Worm (Caenorhabditis elegans) whole organism, young adult: ENCODE results near the gene T24H7.2.

Experiments
- B0019.2 ChIP-seq: fragments of 200-800 bp; sonication (Bioruptor generic); conservative IDR thresholded peaks from 2 replicates; pipeline ENCODE4 v1.3.6; 2022; ENCODE audit warnings: missing genetic modification reagents, missing genetic modification characterization, missing compliant biosample characterization
- B0336.3 ChIP-seq: fragments of 200-800 bp; sonication (Bioruptor generic); IDR thresholded peaks from 2 replicates; pipeline ENCODE4 v1.3.6; 2022; ENCODE audit warnings: missing genetic modification characterization, missing compliant biosample characterization
- F23B12.7 ChIP-seq: sonication (generic microtip); optimal IDR thresholded peaks from 2 replicates; lab custom pipeline; 2017; ENCODE audit warnings: missing genetic modification characterization, mild to moderate bottlenecking, missing compliant biosample characterization, antibody characterized with exemption, moderate library complexity; ENCODE audit not compliant: insufficient read depth
- F33H1.4 ChIP-seq: fragments of 200-800 bp; sonication (Bioruptor generic); IDR thresholded peaks from 2 replicates; pipeline ENCODE4 v1.3.6; 2022; ENCODE audit warnings: missing genetic modification reagents, missing genetic modification characterization, missing compliant biosample characterization
- K11D2.4 ChIP-seq: fragments of 200-800 bp; sonication (Bioruptor generic); IDR thresholded peaks from 2 replicates; pipeline ENCODE4 v1.3.6; 2022; ENCODE audit warnings: missing genetic modification reagents, missing genetic modification characterization, missing compliant biosample characterization
- K12H6.12 ChIP-seq: fragments of 200-800 bp; sonication (Bioruptor generic); optimal IDR thresholded peaks from 2 replicates; lab custom pipeline; 2018; ENCODE audit warnings: mild to moderate bottlenecking, missing genetic modification characterization, missing compliant biosample characterization
- Y53F4B.3 ChIP-seq: fragments of 200-800 bp; sonication (Bioruptor generic); IDR thresholded peaks from 2 replicates; pipeline ENCODE4 v1.3.6; 2022; ENCODE audit warnings: missing genetic modification reagents, missing genetic modification characterization, missing compliant biosample characterization
- Y95B8A.8 ChIP-seq: fragments of 200-800 bp; sonication (Bioruptor generic); IDR thresholded peaks from 2 replicates; pipeline ENCODE4 v1.3.6; 2022; ENCODE audit warnings: missing genetic modification reagents, missing genetic modification characterization, missing compliant biosample characterization
- aptf-2 ChIP-seq: fragments of 200-800 bp; sonication (Bioruptor generic); conservative IDR thresholded peaks from 2 replicates; pipeline ENCODE4 v1.3.6; 2022; ENCODE audit warnings: missing genetic modification reagents, missing genetic modification characterization, missing compliant biosample characterization
- attf-5 ChIP-seq: fragments of 200-800 bp; sonication (Bioruptor generic); optimal IDR thresholded peaks from 2 replicates; lab custom pipeline; 2018; ENCODE audit warnings: mild to moderate bottlenecking, missing genetic modification characterization, missing compliant biosample characterization
- attf-6 ChIP-seq: fragments of 200-800 bp; sonication (Bioruptor generic); IDR thresholded peaks from 2 replicates; pipeline ENCODE4 v1.3.6; 2022; ENCODE audit warnings: missing genetic modification reagents, missing genetic modification characterization, missing compliant biosample characterization
- bed-2 ChIP-seq: fragments of 200-800 bp; sonication (Bioruptor generic); IDR thresholded peaks from 2 replicates; pipeline ENCODE4 v1.3.6; 2022; ENCODE audit warnings: missing genetic modification reagents, missing genetic modification characterization, missing compliant biosample characterization
- ceh-100 ChIP-seq: fragments of 200-800 bp; sonication (Bioruptor generic); IDR thresholded peaks from 2 replicates; pipeline ENCODE4 v1.3.6; 2022; ENCODE audit warnings: missing genetic modification reagents, missing genetic modification characterization, missing compliant biosample characterization
- ceh-27 ChIP-seq: fragments of 200-800 bp; sonication (Bioruptor generic); optimal IDR thresholded peaks from 2 replicates; lab custom pipeline; 2018; ENCODE audit warnings: mild to moderate bottlenecking, missing genetic modification characterization, moderate library complexity, missing compliant biosample characterization
- die-1 ChIP-seq: sonication (generic microtip); optimal IDR thresholded peaks from 2 replicates; lab custom pipeline; 2016; ENCODE audit warnings: missing genotype, mild to moderate bottlenecking, missing genetic modification characterization, missing compliant biosample characterization
- dpl-1 ChIP-seq: fragments of 150-350 bp; optimal IDR thresholded peaks from 2 replicates; lab custom pipeline; 2014; ENCODE audit warnings: missing biosample characterization, missing genetic modification reagents, missing genetic modification characterization
- efl-1 ChIP-seq: fragments of 150-350 bp; optimal IDR thresholded peaks from 2 replicates; lab custom pipeline; 2014; ENCODE audit warnings: missing biosample characterization, missing genetic modification reagents, missing genetic modification characterization
- egl-44 ChIP-seq: fragments of 200-800 bp; sonication (Bioruptor generic); IDR thresholded peaks from 2 replicates; pipeline ENCODE4 v1.3.6; 2022; ENCODE audit warnings: missing genetic modification reagents, missing genetic modification characterization, missing compliant biosample characterization
- egrh-3 ChIP-seq: fragments of 200-800 bp; sonication (Bioruptor generic); IDR thresholded peaks from 2 replicates; pipeline ENCODE4 v1.3.6; 2022; ENCODE audit warnings: missing genetic modification reagents, missing genetic modification characterization, missing compliant biosample characterization
- him-1 ChIP-seq: sonication (generic microtip); optimal IDR thresholded peaks from 2 replicates; lab custom pipeline; 2016; ENCODE audit warnings: missing genotype, missing genetic modification reagents, missing genetic modification characterization, missing compliant biosample characterization
- hmg-1.2 ChIP-seq: fragments of 200-800 bp; sonication (Bioruptor generic); IDR thresholded peaks from 2 replicates; pipeline ENCODE4 v1.3.6; 2022; ENCODE audit warnings: missing genetic modification reagents, missing genetic modification characterization, missing compliant biosample characterization
- hmg-20 ChIP-seq: fragments of 200-800 bp; sonication (Bioruptor generic); IDR thresholded peaks from 2 replicates; pipeline ENCODE4 v1.3.6; 2022; ENCODE audit warnings: missing genetic modification reagents, missing genetic modification characterization, missing compliant biosample characterization
- let-526 ChIP-seq: fragments of 200-800 bp; sonication (Bioruptor generic); IDR thresholded peaks from 2 replicates; pipeline ENCODE4 v1.3.6; 2022; ENCODE audit warnings: missing genetic modification reagents, missing genetic modification characterization, missing compliant biosample characterization
- lin-35 ChIP-seq, 3 experiments: fragments of 150-350 bp in 2 of 3; sonication (generic microtip) in 1 of 3; optimal IDR thresholded peaks; 2 replicates each; lab custom pipeline; 2014 to 2018; ENCODE audit warnings: missing biosample characterization in 3 of 3, missing genetic modification characterization in 3 of 3, missing genetic modification reagents in 3 of 3
- lin-54 ChIP-seq: fragments of 200-800 bp; sonication (Bioruptor generic); optimal IDR thresholded peaks from 2 replicates; lab custom pipeline; 2018; ENCODE audit warnings: mild to moderate bottlenecking, missing genetic modification characterization, missing compliant biosample characterization
- lsy-27 ChIP-seq: sonication (generic microtip); optimal IDR thresholded peaks from 2 replicates; lab custom pipeline; 2017; ENCODE audit warnings: missing genetic modification characterization, mild to moderate bottlenecking, missing compliant biosample characterization, antibody characterized with exemption, missing genotype, borderline replicate concordance; ENCODE audit not compliant: insufficient read depth
- madf-8 ChIP-seq: fragments of 200-800 bp; sonication (Bioruptor generic); conservative IDR thresholded peaks from 2 replicates; pipeline ENCODE4 v1.3.6; 2022; ENCODE audit warnings: missing genetic modification reagents, missing genetic modification characterization, missing compliant biosample characterization
- mcd-1 ChIP-seq: fragments of 200-800 bp; sonication (Bioruptor generic); IDR thresholded peaks from 2 replicates; pipeline ENCODE4 v1.3.6; 2022; ENCODE audit warnings: missing genetic modification reagents, missing genetic modification characterization, missing compliant biosample characterization
- nhr-120 ChIP-seq: fragments of 200-800 bp; sonication (Bioruptor generic); IDR thresholded peaks from 2 replicates; pipeline ENCODE4 v1.3.6; 2022; ENCODE audit warnings: missing genetic modification characterization, missing compliant biosample characterization
- snpc-1.3 ChIP-seq: sonication (generic microtip); optimal IDR thresholded peaks from 2 replicates; lab custom pipeline; 2017; ENCODE audit warnings: missing genetic modification characterization, mild to moderate bottlenecking, missing compliant biosample characterization, antibody characterized with exemption, moderate library complexity, missing genotype, missing genetic modification reagents; ENCODE audit not compliant: insufficient read depth
- snpc-4 ChIP-seq, 5 experiments: fragments of 150-350 bp in 1 of 5; sonication (generic microtip) in 4 of 5; optimal IDR thresholded peaks; 2 replicates each; lab custom pipeline; 2014 to 2018; ENCODE audit warnings: missing genetic modification characterization in 5 of 5, missing biosample characterization in 3 of 5, antibody characterized with exemption in 2 of 5, mild to moderate bottlenecking in 2 of 5, missing compliant biosample characterization in 2 of 5, missing genotype in 2 of 5, moderate library complexity in 2 of 5, missing genetic modification reagents in 1 of 5
- unc-130 ChIP-seq: sonication (generic microtip); optimal IDR thresholded peaks from 2 replicates; lab custom pipeline; 2016; ENCODE audit warnings: missing genetic modification reagents, missing genetic modification characterization, missing compliant biosample characterization
- zfh-2 ChIP-seq: fragments of 200-800 bp; sonication (Bioruptor generic); conservative IDR thresholded peaks from 2 replicates; pipeline ENCODE4 v1.3.6; 2022; ENCODE audit warnings: missing genetic modification reagents, missing genetic modification characterization, missing compliant biosample characterization
- ztf-18 ChIP-seq: sonication (generic microtip); optimal IDR thresholded peaks from 2 replicates; lab custom pipeline; 2016; ENCODE audit warnings: missing genotype, mild to moderate bottlenecking, missing genetic modification characterization, missing compliant biosample characterization
- ztf-28 ChIP-seq: fragments of 200-800 bp; sonication (Bioruptor generic); IDR thresholded peaks from 2 replicates; pipeline ENCODE4 v1.3.6; 2022; ENCODE audit warnings: missing genetic modification reagents, missing genetic modification characterization, missing compliant biosample characterization
- ztf-3 ChIP-seq: fragments of 200-800 bp; sonication (Bioruptor generic); optimal IDR thresholded peaks from 2 replicates; lab custom pipeline; 2018; ENCODE audit warnings: mild to moderate bottlenecking, missing genetic modification characterization, missing compliant biosample characterization

The T24H7.2 gene

ce11 chrII:6269805-6270414 lies 22.8 kb downstream of the T24H7.2 start, which contains the start of gene F13H8.2 (continued):
- TF ChIP-seq snpc-4 (GFP tag; optimal IDR thresholded peaks at IDR 0.05; lab: Kevin White, UChicago), result no peak
- TF ChIP-seq snpc-4 (tag; optimal IDR thresholded peaks at IDR 0.05; lab: Kevin White, UChicago), result peak in 1 of 4 experiments; percentile 18
- peak; percentile 84 for TF ChIP-seq attf-5 (GFP tag; lab: Kevin White, UChicago)
- TF ChIP-seq hmg-1.2 (GFP tag; lab: Robert Waterston, UW), result peak; percentile 63
- TF ChIP-seq Y53F4B.3 (GFP tag; lab: Robert Waterston, UW), result peak; percentile 85
- TF ChIP-seq let-526, result 0 out of 2 replicates have a peak, but pooled peaks have one; percentile 9
- TF ChIP-seq F23B12.7 (tag; lab: Kevin White, UChicago), result peak; percentile 95
- peak in 2 of 3 experiments; percentile 24 to 94 for TF ChIP-seq lin-35 (GFP tag; optimal IDR thresholded peaks at IDR 0.05; lab: Kevin White, UChicago)
- TF ChIP-seq Y95B8A.8 (GFP tag; lab: Robert Waterston, UW), result peak; percentile 52; the same call in 1 of the 2 replicates
- TF ChIP-seq unc-130, result no peak
- TF ChIP-seq madf-8 (GFP tag; lab: Robert Waterston, UW), result peak; percentile 68
- TF ChIP-seq zfh-2 (GFP tag; lab: Robert Waterston, UW), result 0 out of 2 replicates have a peak, but pooled peaks have one; percentile 18
- no peak for TF ChIP-seq ztf-3
- peak; percentile 19 for TF ChIP-seq him-1 (tag; lab: Kevin White, UChicago)
- TF ChIP-seq ceh-27 (GFP tag; lab: Kevin White, UChicago), result peak; percentile 69
- TF ChIP-seq bed-2 (GFP tag; lab: Robert Waterston, UW), result peak; percentile 88
- TF ChIP-seq snpc-1.3 (tag; lab: Kevin White, UChicago), result no peak
- no peak for TF ChIP-seq die-1
- TF ChIP-seq K12H6.12 (tag; lab: Kevin White, UChicago), result peak; percentile 35
- TF ChIP-seq ztf-28 (GFP tag; lab: Robert Waterston, UW), result peak; percentile 95
- TF ChIP-seq egl-44 (GFP tag; lab: Robert Waterston, UW), result peak; percentile 66; the same call in 1 of the 2 replicates
- no peak; the same call in 1 of the 2 replicates for TF ChIP-seq B0336.3 (GFP tag; lab: Robert Waterston, UW)
- no peak for TF ChIP-seq lsy-27 (tag; lab: Kevin White, UChicago)
- TF ChIP-seq B0019.2 (GFP tag; lab: Robert Waterston, UW), result peak; percentile 84
- peak; percentile 90 for TF ChIP-seq mcd-1 (GFP tag; lab: Robert Waterston, UW)
- peak; percentile 73 for TF ChIP-seq F33H1.4
- peak; percentile 68 for TF ChIP-seq dpl-1
- TF ChIP-seq nhr-120 (GFP tag; lab: Robert Waterston, UW), result no peak
- TF ChIP-seq K11D2.4 (GFP tag; lab: Robert Waterston, UW), result peak; percentile 84
- TF ChIP-seq hmg-20 (GFP tag; lab: Robert Waterston, UW), result 0 out of 2 replicates have a peak, but pooled peaks have one; percentile 43
- TF ChIP-seq attf-6 (GFP tag; lab: Robert Waterston, UW), result peak; percentile 54
- peak; percentile 96 for TF ChIP-seq lin-54 (GFP tag; lab: Kevin White, UChicago)
- TF ChIP-seq ceh-100 (GFP tag; lab: Robert Waterston, UW), result peak; percentile 98
- TF ChIP-seq efl-1 (GFP tag; lab: Kevin White, UChicago), result peak; percentile 76
- peak; percentile 89; the same call in 1 of the 2 replicates for TF ChIP-seq aptf-2 (GFP tag; lab: Robert Waterston, UW)
- peak; percentile 56 for TF ChIP-seq ztf-18
- peak; percentile 75 for TF ChIP-seq egrh-3 (GFP tag; lab: Robert Waterston, UW)
